Fruit fly (Drosophila melanogaster): Measurements from ENCODE around the gene Obp99d.

DNA sequence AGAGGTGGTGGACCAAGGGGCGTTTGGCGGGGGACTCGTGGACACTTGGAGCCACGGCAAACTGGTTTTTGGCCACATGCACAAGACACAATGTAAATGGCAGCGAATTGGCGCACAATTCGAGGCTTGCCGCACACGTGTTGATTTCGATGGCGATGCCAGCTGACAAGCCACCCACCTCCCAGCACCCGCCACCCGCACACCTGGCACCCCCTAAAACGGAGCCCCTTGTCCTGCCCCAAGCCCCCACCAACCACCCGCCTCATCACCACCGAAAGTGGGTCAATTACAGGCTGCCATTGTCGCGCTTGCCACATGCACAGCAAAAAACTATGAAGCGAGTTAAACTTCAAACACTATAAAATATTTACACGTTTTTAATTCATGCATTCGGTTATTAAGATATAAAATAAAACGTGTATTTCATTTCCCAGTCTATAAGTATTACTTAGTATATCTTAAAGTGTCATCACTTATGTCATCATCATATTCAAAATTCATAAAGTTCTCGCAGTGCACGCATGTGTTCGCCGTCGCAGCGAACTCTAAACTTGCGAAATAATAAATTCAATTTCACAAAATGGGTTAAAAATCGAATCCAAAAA, 43.9 kb downstream of the Obp99d start:
- TF ChIP-seq ttk (optimal IDR thresholded peaks at IDR 0.05) = no peak
- TF ChIP-seq psq (optimal IDR thresholded peaks at IDR 0.05) = no peak
- no peak for TF ChIP-seq h (optimal IDR thresholded peaks at IDR 0.05)
